Worm (Caenorhabditis elegans) whole organism, dauer: ENCODE results near the gene ttr-7.

Experiments used
- unc-62 ChIP-seq: sonication (generic microtip); optimal IDR thresholded peaks from 2 replicates; lab custom pipeline; 2017; ENCODE audit warnings: missing biosample characterization, missing genetic modification reagents, missing genetic modification characterization

ttr-7 gene

DNA sequence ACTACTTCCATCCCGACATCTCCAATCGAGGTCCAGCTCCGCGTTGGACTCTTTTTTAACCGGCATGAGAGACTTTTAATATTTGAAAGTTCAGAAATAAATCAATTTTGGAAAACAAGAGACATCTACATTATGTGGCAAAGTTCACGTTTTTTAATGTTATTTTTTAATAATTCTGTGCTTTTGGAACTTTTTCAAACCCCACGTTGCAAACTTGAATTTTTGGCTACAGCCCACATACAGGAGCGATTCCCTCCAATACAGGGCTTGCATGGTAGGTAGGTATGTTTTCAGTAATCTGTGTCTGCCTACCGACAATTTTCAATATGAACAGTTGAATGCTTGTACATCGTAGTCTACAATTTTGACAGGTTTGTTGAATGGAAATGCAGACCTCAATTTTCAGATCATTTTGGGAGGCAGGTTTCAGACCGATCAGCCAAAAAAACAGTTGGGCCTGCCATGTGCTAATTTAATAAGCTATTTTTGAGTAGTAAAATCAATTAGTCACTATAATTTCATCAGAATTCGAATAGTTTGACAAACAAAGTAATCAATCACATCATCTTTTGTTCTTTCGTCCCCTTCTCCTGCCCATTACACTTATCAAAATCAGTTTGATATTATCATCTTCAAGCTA, at the start of gene ttr-7, which contains the start of gene Y55B1AR.4:
Gene ttr-7, plus strand, starts transcription at position 590 of the 640 bp plus-strand sequence.
Gene Y55B1AR.4, minus strand, starts transcription at position 101 of the 640 bp plus-strand sequence.
- no peak for TF ChIP-seq unc-62 (GFP tag; lab: Kevin White, UChicago)

ce11 chrIII:558083-558482, 47.7 kb upstream of the ttr-7 start:
- TF ChIP-seq unc-62 (GFP tag; lab: Kevin White, UChicago), result no peak

ce11 chrIII:558832-559231, 47.0 kb upstream of the ttr-7 start:
- no peak for TF ChIP-seq unc-62 (GFP tag; lab: Kevin White, UChicago)

DNA sequence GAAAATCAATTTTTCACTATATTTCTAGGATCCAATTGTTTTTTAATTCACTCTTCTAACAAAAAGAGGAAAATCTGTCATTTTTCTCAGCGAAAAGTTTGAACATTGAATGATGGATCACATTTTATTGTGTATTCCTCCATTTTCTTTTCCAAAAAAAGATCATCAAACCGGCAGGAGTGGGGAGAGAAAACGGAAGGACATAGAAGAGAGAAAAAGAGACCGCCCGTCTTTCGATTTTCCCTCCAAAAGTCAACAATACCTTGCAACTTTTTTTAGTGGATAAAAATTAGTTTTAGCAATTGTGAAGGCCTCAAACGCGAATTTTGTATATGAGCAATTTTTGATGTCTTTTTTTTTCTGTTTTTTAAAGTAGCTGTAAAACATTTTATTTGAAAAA, 42.0 kb upstream of the ttr-7 start:
- no peak for TF ChIP-seq unc-62 (GFP tag; lab: Kevin White, UChicago)

- no peak for TF ChIP-seq unc-62 (GFP tag; lab: Kevin White, UChicago)
Observed at ce11 chrIII:564786-565185, 41.0 kb upstream of the ttr-7 start.

ce11 chrIII:568815-569214, 37.0 kb upstream of the ttr-7 start:
- TF ChIP-seq unc-62 (GFP tag; lab: Kevin White, UChicago), result no peak

DNA sequence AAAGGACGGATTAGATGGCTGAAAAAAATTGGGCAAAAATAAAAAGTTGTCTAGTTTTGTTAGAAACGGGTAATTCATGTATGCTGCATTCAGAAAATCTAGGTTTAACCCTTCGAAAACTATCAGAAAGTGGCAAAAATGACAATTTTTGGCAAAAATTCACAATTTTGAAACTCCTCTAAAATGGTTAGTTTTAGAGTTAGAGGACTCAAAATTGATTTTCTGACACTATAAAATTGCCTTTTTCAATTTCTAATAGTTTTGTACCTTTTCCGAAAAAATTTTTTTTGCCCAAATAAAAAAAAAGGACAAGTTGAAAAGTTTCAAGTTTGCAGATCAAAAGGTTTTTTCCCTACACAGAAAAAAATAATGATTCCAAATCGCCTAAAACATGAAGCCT, 29.2 kb upstream of the ttr-7 start:
- TF ChIP-seq unc-62 (GFP tag; lab: Kevin White, UChicago), result no peak

DNA sequence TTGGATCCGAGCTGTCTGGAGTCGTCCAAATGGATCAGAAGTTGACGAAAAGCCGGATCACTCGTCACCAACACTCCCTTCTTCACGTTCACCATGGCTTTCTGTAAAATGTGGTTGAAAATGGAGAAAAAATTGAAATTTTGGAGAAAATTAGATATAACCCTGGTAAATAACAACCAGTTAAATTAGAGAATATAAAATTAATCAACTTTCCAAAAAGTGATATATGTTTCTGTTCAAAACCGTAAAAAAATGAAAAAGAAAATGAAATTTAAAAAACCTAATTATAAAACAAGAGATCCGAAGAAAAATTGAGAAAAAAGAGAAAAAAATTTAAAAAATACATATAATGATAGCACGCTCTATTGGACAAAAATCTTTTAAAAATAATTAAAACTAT, 28.3 kb upstream of the ttr-7 start, which contains the start of gene gtf-2H5:
Gene gtf-2H5, minus strand, starts transcription at position 101 of the 400 bp plus-strand sequence.
- TF ChIP-seq unc-62 (GFP tag; lab: Kevin White, UChicago), result no peak

ce11 chrIII:587009-587408, 18.8 kb upstream of the ttr-7 start, which contains the start of gene helq-1:
TSS of gene helq-1 (minus strand) at chrIII:587109.
- TF ChIP-seq unc-62 (GFP tag; lab: Kevin White, UChicago), result no peak

ce11 chrIII:595449-595848, 10.4 kb upstream of the ttr-7 start:
- no peak for TF ChIP-seq unc-62 (GFP tag; lab: Kevin White, UChicago)

DNA sequence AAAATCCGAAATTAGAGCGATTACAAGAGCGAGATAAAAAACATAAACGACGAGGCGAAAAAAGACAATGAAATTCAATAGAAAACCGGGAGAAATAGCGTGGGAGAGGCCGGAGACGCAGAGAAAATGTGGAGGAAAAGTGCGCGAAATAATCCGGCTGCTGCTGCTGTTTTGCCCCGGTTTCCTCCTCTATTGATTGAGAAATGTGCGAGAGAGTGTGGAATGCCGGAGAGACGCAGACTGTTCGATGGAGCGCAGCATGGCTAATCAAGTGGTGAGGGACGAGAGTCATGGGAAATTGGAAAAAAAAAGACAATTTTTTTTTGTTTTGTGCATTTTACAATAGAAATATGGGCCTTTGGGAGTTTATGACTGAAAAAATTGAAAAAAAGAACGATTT, 7.6 kb upstream of the ttr-7 start:
- TF ChIP-seq unc-62 (GFP tag; lab: Kevin White, UChicago), result no peak

DNA sequence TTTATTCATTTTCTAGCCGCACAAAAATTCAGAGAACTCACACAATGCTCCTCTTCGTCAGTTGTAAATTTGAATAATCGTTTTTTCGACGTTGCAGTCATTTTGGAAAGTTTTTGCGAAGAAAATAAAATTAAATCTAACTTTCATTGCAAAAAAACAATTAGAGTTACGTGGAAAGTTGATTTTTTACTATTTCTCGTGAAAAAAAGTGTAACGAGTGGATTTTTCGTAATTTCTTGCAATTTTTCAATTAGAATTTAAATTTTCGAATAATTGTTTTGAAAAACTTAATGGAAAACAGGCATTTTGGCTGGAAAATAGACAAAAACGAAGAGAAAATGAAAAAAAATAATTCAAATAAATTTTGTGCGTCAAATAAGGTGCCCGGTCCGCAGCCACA, 7.1 kb upstream of the ttr-7 start, which contains the start of gene Y55B1AR.2:
Gene Y55B1AR.2, minus strand, starts transcription at position 101 of the 400 bp plus-strand sequence.
- TF ChIP-seq unc-62 (GFP tag; lab: Kevin White, UChicago), result no peak

ce11 chrIII:599279-599678, 6.5 kb upstream of the ttr-7 start:
- no peak for TF ChIP-seq unc-62 (GFP tag; lab: Kevin White, UChicago)

DNA sequence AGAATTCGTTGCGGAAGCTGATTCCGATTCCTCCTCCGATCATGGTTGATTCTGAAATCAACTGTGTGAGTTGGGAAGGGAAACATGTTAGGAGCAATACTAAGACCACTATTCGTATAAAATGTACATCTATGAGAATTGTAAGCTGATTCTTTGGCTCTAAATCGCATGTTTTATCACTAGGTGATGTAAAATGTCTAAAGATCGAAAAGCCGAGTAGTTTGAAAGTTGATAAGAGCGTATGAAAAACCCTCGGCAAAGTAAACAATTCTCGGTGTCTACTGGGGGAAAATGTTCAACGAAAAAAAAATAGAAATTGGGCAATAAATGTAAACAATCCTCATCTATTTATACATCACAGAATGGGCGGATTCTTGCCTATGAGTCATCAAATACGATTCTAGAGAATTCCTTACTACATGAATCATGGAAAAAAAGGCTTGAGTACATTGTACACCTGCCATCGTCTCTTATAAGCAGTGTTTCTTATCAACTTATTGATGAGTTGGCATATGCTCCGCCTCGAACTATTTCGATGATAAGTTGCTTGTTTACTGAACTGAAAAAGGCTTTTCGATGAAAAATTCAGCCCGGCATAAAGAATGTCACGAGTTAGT, 5.4 kb upstream of the ttr-7 start, which contains the start of gene lec-6:
Gene lec-6, minus strand, starts transcription at position 51 of the 617 bp plus-strand sequence.
- TF ChIP-seq unc-62 (GFP tag; lab: Kevin White, UChicago), result no peak

ce11 chrIII:609549-609948, 3.7 kb downstream of the ttr-7 start, which contains the start of gene best-17:
TSS of gene best-17 (minus strand) at chrIII:609649.
- TF ChIP-seq unc-62 (GFP tag; lab: Kevin White, UChicago), result no peak

DNA sequence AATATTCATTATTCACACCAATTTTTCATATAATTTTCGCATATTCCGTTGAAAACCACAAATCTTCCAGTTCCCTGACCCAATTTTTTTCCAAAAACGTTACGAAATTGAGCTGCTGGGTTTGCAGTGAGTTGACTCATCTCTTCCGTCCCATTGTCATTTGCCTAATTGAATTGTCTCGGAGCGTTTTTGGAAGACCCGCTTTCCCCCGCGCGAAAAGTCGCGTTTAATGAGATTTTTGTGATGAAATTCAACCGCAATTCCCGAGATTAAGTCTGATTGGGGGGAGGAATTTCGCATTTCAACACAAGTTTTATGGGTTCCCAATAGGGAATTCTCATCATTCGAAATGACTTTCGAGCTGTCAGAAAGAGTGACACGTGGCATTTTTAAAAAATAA, 6.1 kb downstream of the ttr-7 start:
- no peak for TF ChIP-seq unc-62 (GFP tag; lab: Kevin White, UChicago)

DNA sequence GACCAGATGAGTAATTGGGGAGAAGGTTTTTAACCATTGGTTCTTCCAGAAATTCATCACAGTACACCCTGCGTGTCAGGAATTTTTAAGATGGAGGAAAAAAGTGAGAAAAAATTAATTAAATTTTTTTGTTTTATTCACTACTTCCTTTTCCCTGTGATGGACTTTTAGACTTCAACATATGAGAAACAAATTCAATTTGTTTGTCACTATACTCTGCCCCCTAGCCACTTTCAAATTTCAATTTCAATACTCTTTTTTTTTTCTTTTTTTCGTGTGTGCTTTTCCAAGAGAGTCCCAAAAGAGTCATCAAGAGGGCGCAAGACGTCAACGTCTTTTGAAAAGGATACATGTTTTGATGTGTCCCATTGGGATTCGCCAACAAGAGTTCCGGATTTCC, 7.0 kb downstream of the ttr-7 start:
- TF ChIP-seq unc-62 (GFP tag; lab: Kevin White, UChicago), result no peak
